Fruit fly (Drosophila melanogaster): Measurements from ENCODE around the gene Naa20A.
A peak's percentile ranks its signal among the peaks of the same experiment; 100 is the strongest.

Gene Naa20A

dm6 chrX:19622924-19623323 lies at the start of gene Naa20A, which contains the start of gene MKP-4:
TSS of gene Naa20A (minus strand) at chrX:19623074.
TSS of gene MKP-4 (plus strand) at chrX:19623114.
- no peak for TF ChIP-seq noc (tag; optimal IDR thresholded peaks at IDR 0.05)

- peak; percentile 99 for TF ChIP-seq noc (tag; optimal IDR thresholded peaks at IDR 0.05)
These were observed 45.5 kb upstream of the Naa20A start for dm6 chrX:19668405-19668804.

- no peak for TF ChIP-seq noc (tag; optimal IDR thresholded peaks at IDR 0.05)
These were observed 44.7 kb upstream of the Naa20A start for dm6 chrX:19667444-19668104.

dm6 chrX:19666991-19667409 lies 44.1 kb upstream of the Naa20A start, which contains the start of gene Zw:
TSS of gene Zw (plus strand) at chrX:19667252.
- peak; percentile 26 for TF ChIP-seq noc (tag; optimal IDR thresholded peaks at IDR 0.05)

dm6 chrX:19665684-19666141 lies 42.8 kb upstream of the Naa20A start:
- TF ChIP-seq noc (tag; optimal IDR thresholded peaks at IDR 0.05): peak; percentile 30

- no peak for TF ChIP-seq noc (tag; optimal IDR thresholded peaks at IDR 0.05)
These were observed 41.2 kb upstream of the Naa20A start, which contains the start of the genes CG14223 and Ssu72 for dm6 chrX:19663859-19664728. TSS of gene CG14223 (minus strand) at chrX:19663971. TSS of gene Ssu72 (plus strand) at chrX:19664561.

dm6 chrX:19663196-19663858 lies 40.5 kb upstream of the Naa20A start:
- no peak for TF ChIP-seq noc (tag; optimal IDR thresholded peaks at IDR 0.05)

dm6 chrX:19662583-19663195 lies 39.8 kb upstream of the Naa20A start:
- TF ChIP-seq noc (tag; optimal IDR thresholded peaks at IDR 0.05): no peak

- no peak for TF ChIP-seq noc (tag; optimal IDR thresholded peaks at IDR 0.05)
These were observed 29.0 kb upstream of the Naa20A start, which contains the start of the genes Ranbp21 and Elys for dm6 chrX:19651757-19652419. TSS of gene Ranbp21 (minus strand) at chrX:19652269. TSS of gene Elys (plus strand) at chrX:19652305.

dm6 chrX:19645873-19646541 lies 23.1 kb upstream of the Naa20A start, which contains the start of gene Arp10:
TSS of gene Arp10 (minus strand) at chrX:19646176.
- no peak for TF ChIP-seq noc (tag; optimal IDR thresholded peaks at IDR 0.05)

dm6 chrX:19642819-19643504 lies 20.1 kb upstream of the Naa20A start, which contains the start of the genes CG12237 and Sec61gamma:
TSS of gene CG12237 (minus strand) at chrX:19642869.
TSS of gene Sec61gamma (plus strand) at chrX:19643327.
- no peak for TF ChIP-seq noc (tag; optimal IDR thresholded peaks at IDR 0.05)

- TF ChIP-seq noc (tag; optimal IDR thresholded peaks at IDR 0.05): no peak
These were observed 17.9 kb upstream of the Naa20A start for dm6 chrX:19640707-19641248.

- TF ChIP-seq noc (tag; optimal IDR thresholded peaks at IDR 0.05): no peak
These were observed 15.6 kb upstream of the Naa20A start, which contains the start of gene Rcd-1 for dm6 chrX:19638328-19638940. TSS of gene Rcd-1 (plus strand) at chrX:19638767.

All from whole organism, larva.